Worm (Caenorhabditis elegans) whole organism, young adult: Measurements from ENCODE around the gene lrpc-1.

Experiments
- F23B12.7 ChIP-seq: sonication (generic microtip); optimal IDR thresholded peaks from 2 replicates; lab custom pipeline; 2017; ENCODE audit warnings: missing genetic modification characterization, mild to moderate bottlenecking, missing compliant biosample characterization, antibody characterized with exemption, moderate library complexity; ENCODE audit not compliant: insufficient read depth
- Y53G8AR.9 ChIP-seq: fragments of 200-800 bp; sonication (Bioruptor generic); conservative IDR thresholded peaks from 2 replicates; pipeline ENCODE4 v1.3.6; 2022; ENCODE audit warnings: missing genetic modification reagents, missing genetic modification characterization, missing compliant biosample characterization
- ama-1 ChIP-seq, 3 experiments: fragments of 150-350 bp in 1 of 3; sonication (generic microtip) in 2 of 3; optimal IDR thresholded peaks; 2 replicates each; lab custom pipeline; 2014 to 2018; ENCODE audit warnings: missing biosample characterization in 2 of 3, missing genetic modification characterization in 2 of 3, missing genetic modification reagents in 2 of 3
- cebp-1 ChIP-seq, 2 experiments: fragments of 200-800 bp in 1 of 2; sonication (Bioruptor generic) in 1 of 2; sonication (generic microtip) in 1 of 2; IDR thresholded peaks in 1 of 2; optimal IDR thresholded peaks in 1 of 2; 2 replicates each; pipeline versions ENCODE4 v1.3.6 to Lab custom; 2017 to 2022; ENCODE audit warnings: missing compliant biosample characterization in 2 of 2, missing genetic modification characterization in 2 of 2, mild to moderate bottlenecking in 1 of 2, missing genetic modification reagents in 1 of 2, moderate library complexity in 1 of 2
- ceh-79 ChIP-seq: sonication (generic microtip); optimal IDR thresholded peaks from 2 replicates; lab custom pipeline; 2017; ENCODE audit warnings: mild to moderate bottlenecking, missing genetic modification characterization, missing compliant biosample characterization
- efl-1 ChIP-seq: fragments of 150-350 bp; optimal IDR thresholded peaks from 2 replicates; lab custom pipeline; 2014; ENCODE audit warnings: missing biosample characterization, missing genetic modification reagents, missing genetic modification characterization
- him-1 ChIP-seq: sonication (generic microtip); optimal IDR thresholded peaks from 2 replicates; lab custom pipeline; 2016; ENCODE audit warnings: missing genotype, missing genetic modification reagents, missing genetic modification characterization, missing compliant biosample characterization
- hmg-20 ChIP-seq: fragments of 200-800 bp; sonication (Bioruptor generic); IDR thresholded peaks from 2 replicates; pipeline ENCODE4 v1.3.6; 2022; ENCODE audit warnings: missing genetic modification reagents, missing genetic modification characterization, missing compliant biosample characterization
- rcor-1 ChIP-seq: fragments of 200-800 bp; sonication (Bioruptor generic); IDR thresholded peaks from 2 replicates; pipeline ENCODE4 v1.3.6; 2022; ENCODE audit warnings: missing genetic modification reagents, missing genetic modification characterization, missing compliant biosample characterization
- unc-62 ChIP-seq: fragments of 150-350 bp; optimal IDR thresholded peaks from 2 replicates; lab custom pipeline; 2014; ENCODE audit warnings: missing biosample characterization, missing genetic modification reagents, missing genetic modification characterization
- ztf-18 ChIP-seq: sonication (generic microtip); optimal IDR thresholded peaks from 2 replicates; lab custom pipeline; 2016; ENCODE audit warnings: missing genotype, mild to moderate bottlenecking, missing genetic modification characterization, missing compliant biosample characterization

ce11 chrV:5628014-5628413 is 15.0 kb upstream of the lrpc-1 start:
- TF ChIP-seq F23B12.7 (tag; lab: Kevin White, UChicago) (no peak), him-1 (tag; lab: Kevin White, UChicago) (no peak), rcor-1 (GFP tag; lab: Robert Waterston, UW) (no peak), Y53G8AR.9 (no peak), ceh-79 (tag; lab: Kevin White, UChicago) (no peak), cebp-1 (GFP tag; IDR thresholded peaks at IDR 0.05; lab: Robert Waterston, UW) (no peak), cebp-1 (tag; optimal IDR thresholded peaks at IDR 0.05; lab: Kevin White, UChicago) (no peak), unc-62 (GFP tag; lab: Kevin White, UChicago) (no peak), hmg-20 (GFP tag; lab: Robert Waterston, UW) (no peak), ama-1 (optimal IDR thresholded peaks at IDR 0.05; lab: Kevin White, UChicago) (no peak), ama-1 (GFP tag; optimal IDR thresholded peaks at IDR 0.05; lab: Kevin White, UChicago) (no peak), efl-1 (no peak), ztf-18 (no peak)
